Fruit fly (Drosophila melanogaster): ENCODE data around the gene Irk2.

dm6 chr3R:23487201-23487600 is 32.0 kb downstream of the Irk2 start, which contains the start of gene Ir94h:
- TF ChIP-seq CG10669 (GFP tag; optimal IDR thresholded peaks at IDR 0.05) = no peak
- no peak for TF ChIP-seq CG6854 (GFP tag; optimal IDR thresholded peaks at IDR 0.05)
- TF ChIP-seq svp (GFP tag) = no peak
- TF ChIP-seq Lpt (GFP tag; optimal IDR thresholded peaks at IDR 0.05) = no peak
- TF ChIP-seq Blimp-1 (GFP tag; optimal IDR thresholded peaks at IDR 0.05) = no peak
- TF ChIP-seq CG7368 (GFP tag; optimal IDR thresholded peaks at IDR 0.05) = no peak
- TF ChIP-seq dsx (GFP tag; optimal IDR thresholded peaks at IDR 0.05; ENCODE audit: poor library complexity, severe bottlenecking) = no peak
- TF ChIP-seq Sox102F (GFP tag; optimal IDR thresholded peaks at IDR 0.05) = no peak
- TF ChIP-seq Hr38 (GFP tag; optimal IDR thresholded peaks at IDR 0.05) = no peak
- TF ChIP-seq CG11902 (GFP tag; optimal IDR thresholded peaks at IDR 0.05) = no peak
- TF ChIP-seq net (GFP tag; optimal IDR thresholded peaks at IDR 0.05) = no peak
- no peak for TF ChIP-seq CG6163 (GFP tag; IDR thresholded peaks at IDR 0.05)
- no peak for TF ChIP-seq acj6 (GFP tag; optimal IDR thresholded peaks at IDR 0.05)
- no peak for TF ChIP-seq CG11294 (GFP tag; IDR thresholded peaks at IDR 0.05)
